Worm (Caenorhabditis elegans) whole organism, young adult: ENCODE measurements around the gene par-1.

Experiments used
- B0019.2 ChIP-seq: fragments of 200-800 bp; sonication (Bioruptor generic); conservative IDR thresholded peaks from 2 replicates; pipeline ENCODE4 v1.3.6; 2022; ENCODE audit warnings: missing genetic modification reagents, missing genetic modification characterization, missing compliant biosample characterization
- B0035.1 ChIP-seq: sonication (generic microtip); optimal IDR thresholded peaks from 2 replicates; lab custom pipeline; 2016; ENCODE audit warnings: missing genetic modification characterization, mild to moderate bottlenecking, missing compliant biosample characterization, missing genotype, missing genetic modification reagents
- B0336.3 ChIP-seq: fragments of 200-800 bp; sonication (Bioruptor generic); IDR thresholded peaks from 2 replicates; pipeline ENCODE4 v1.3.6; 2022; ENCODE audit warnings: missing genetic modification characterization, missing compliant biosample characterization
- F22D6.2 ChIP-seq: sonication (generic microtip); optimal IDR thresholded peaks from 2 replicates; lab custom pipeline; 2016; ENCODE audit warnings: mild to moderate bottlenecking, missing genetic modification characterization, missing compliant biosample characterization
- F23B12.7 ChIP-seq: sonication (generic microtip); optimal IDR thresholded peaks from 2 replicates; lab custom pipeline; 2017; ENCODE audit warnings: missing genetic modification characterization, mild to moderate bottlenecking, missing compliant biosample characterization, antibody characterized with exemption, moderate library complexity; ENCODE audit not compliant: insufficient read depth
- F37B4.10 ChIP-seq: fragments of 200-800 bp; sonication (Bioruptor generic); IDR thresholded peaks from 2 replicates; pipeline ENCODE4 v1.3.6; 2022; ENCODE audit warnings: missing genetic modification characterization, missing compliant biosample characterization
- F52B5.7 ChIP-seq: sonication (generic microtip); optimal IDR thresholded peaks from 2 replicates; lab custom pipeline; 2016; ENCODE audit warnings: mild to moderate bottlenecking, missing genetic modification characterization, missing compliant biosample characterization
- F55B11.4 ChIP-seq: sonication (generic microtip); optimal IDR thresholded peaks from 2 replicates; lab custom pipeline; 2016; ENCODE audit warnings: missing compliant biosample characterization, missing genetic modification characterization, borderline replicate concordance; ENCODE audit not compliant: insufficient read depth
- F57A8.1 ChIP-seq: fragments of 200-800 bp; sonication (Bioruptor generic); optimal IDR thresholded peaks from 2 replicates; lab custom pipeline; 2018; ENCODE audit warnings: mild to moderate bottlenecking, missing genetic modification characterization, moderate library complexity, missing compliant biosample characterization
- T26A5.8 ChIP-seq: sonication (generic microtip); optimal IDR thresholded peaks from 2 replicates; lab custom pipeline; 2016; ENCODE audit warnings: missing genetic modification characterization, missing compliant biosample characterization
- Y53F4B.3 ChIP-seq: fragments of 200-800 bp; sonication (Bioruptor generic); IDR thresholded peaks from 2 replicates; pipeline ENCODE4 v1.3.6; 2022; ENCODE audit warnings: missing genetic modification reagents, missing genetic modification characterization, missing compliant biosample characterization
- Y67H2A.10 ChIP-seq: fragments of 200-800 bp; sonication (Bioruptor generic); conservative IDR thresholded peaks from 2 replicates; pipeline ENCODE4 v1.3.6; 2022; ENCODE audit warnings: missing genetic modification reagents, missing genetic modification characterization, missing compliant biosample characterization
- Y95B8A.8 ChIP-seq: fragments of 200-800 bp; sonication (Bioruptor generic); IDR thresholded peaks from 2 replicates; pipeline ENCODE4 v1.3.6; 2022; ENCODE audit warnings: missing genetic modification reagents, missing genetic modification characterization, missing compliant biosample characterization
- ama-1 ChIP-seq, 3 experiments: fragments of 150-350 bp in 1 of 3; sonication (generic microtip) in 2 of 3; optimal IDR thresholded peaks; 2 replicates each; lab custom pipeline; 2014 to 2018; ENCODE audit warnings: missing biosample characterization in 2 of 3, missing genetic modification characterization in 2 of 3, missing genetic modification reagents in 2 of 3
- aptf-2 ChIP-seq: fragments of 200-800 bp; sonication (Bioruptor generic); conservative IDR thresholded peaks from 2 replicates; pipeline ENCODE4 v1.3.6; 2022; ENCODE audit warnings: missing genetic modification reagents, missing genetic modification characterization, missing compliant biosample characterization
- atf-7 ChIP-seq: sonication (generic microtip); optimal IDR thresholded peaks from 2 replicates; lab custom pipeline; 2017; ENCODE audit warnings: mild to moderate bottlenecking, missing genetic modification characterization, missing compliant biosample characterization
- attf-3 ChIP-seq: fragments of 200-800 bp; sonication (Bioruptor generic); conservative IDR thresholded peaks from 2 replicates; pipeline ENCODE4 v1.3.6; 2022; ENCODE audit warnings: missing genetic modification reagents, missing genetic modification characterization, missing compliant biosample characterization
- attf-5 ChIP-seq: fragments of 200-800 bp; sonication (Bioruptor generic); optimal IDR thresholded peaks from 2 replicates; lab custom pipeline; 2018; ENCODE audit warnings: mild to moderate bottlenecking, missing genetic modification characterization, missing compliant biosample characterization
- bed-1 ChIP-seq: fragments of 200-800 bp; sonication (Bioruptor generic); IDR thresholded peaks from 2 replicates; pipeline ENCODE4 v1.3.6; 2022; ENCODE audit warnings: missing genetic modification reagents, missing genetic modification characterization, missing compliant biosample characterization
- ccch-3 ChIP-seq: fragments of 200-800 bp; sonication (Bioruptor generic); optimal IDR thresholded peaks from 2 replicates; lab custom pipeline; 2018; ENCODE audit warnings: mild to moderate bottlenecking, missing genetic modification characterization, missing compliant biosample characterization
- cebp-1 ChIP-seq, 2 experiments: fragments of 200-800 bp in 1 of 2; sonication (Bioruptor generic) in 1 of 2; sonication (generic microtip) in 1 of 2; IDR thresholded peaks in 1 of 2; optimal IDR thresholded peaks in 1 of 2; 2 replicates each; pipeline versions ENCODE4 v1.3.6 to Lab custom; 2017 to 2022; ENCODE audit warnings: missing compliant biosample characterization in 2 of 2, missing genetic modification characterization in 2 of 2, mild to moderate bottlenecking in 1 of 2, missing genetic modification reagents in 1 of 2, moderate library complexity in 1 of 2
- cebp-2 ChIP-seq: fragments of 200-800 bp; sonication (Bioruptor generic); IDR thresholded peaks from 2 replicates; pipeline ENCODE4 v1.3.6; 2022; ENCODE audit warnings: missing genetic modification characterization, missing compliant biosample characterization
- ceh-40 ChIP-seq: fragments of 200-800 bp; sonication (Bioruptor generic); IDR thresholded peaks from 2 replicates; pipeline ENCODE4 v1.3.6; 2022; ENCODE audit warnings: missing genetic modification characterization, missing compliant biosample characterization
- ceh-58 ChIP-seq: fragments of 200-800 bp; sonication (Bioruptor generic); IDR thresholded peaks from 2 replicates; pipeline ENCODE4 v1.3.6; 2022; ENCODE audit warnings: missing genetic modification characterization, missing compliant biosample characterization
- chd-7 ChIP-seq: sonication (generic microtip); optimal IDR thresholded peaks from 2 replicates; lab custom pipeline; 2016; ENCODE audit warnings: mild to moderate bottlenecking, missing genetic modification characterization, moderate library complexity, missing compliant biosample characterization
- egl-18 ChIP-seq: fragments of 200-800 bp; sonication (Bioruptor generic); IDR thresholded peaks from 2 replicates; pipeline ENCODE4 v1.3.6; 2022; ENCODE audit warnings: missing genetic modification reagents, missing genetic modification characterization, missing compliant biosample characterization
- ets-4 ChIP-seq: fragments of 200-800 bp; sonication (Bioruptor generic); optimal IDR thresholded peaks from 2 replicates; lab custom pipeline; 2018; ENCODE audit warnings: mild to moderate bottlenecking, missing genetic modification characterization, missing compliant biosample characterization
- fkh-3 ChIP-seq: sonication (generic microtip); optimal IDR thresholded peaks from 2 replicates; lab custom pipeline; 2016; ENCODE audit warnings: mild to moderate bottlenecking, missing genetic modification characterization, missing compliant biosample characterization
- hmg-1.2 ChIP-seq: fragments of 200-800 bp; sonication (Bioruptor generic); IDR thresholded peaks from 2 replicates; pipeline ENCODE4 v1.3.6; 2022; ENCODE audit warnings: missing genetic modification reagents, missing genetic modification characterization, missing compliant biosample characterization
- lin-35 ChIP-seq, 3 experiments: fragments of 150-350 bp in 2 of 3; sonication (generic microtip) in 1 of 3; optimal IDR thresholded peaks; 2 replicates each; lab custom pipeline; 2014 to 2018; ENCODE audit warnings: missing biosample characterization in 3 of 3, missing genetic modification characterization in 3 of 3, missing genetic modification reagents in 3 of 3
- lin-54 ChIP-seq: fragments of 200-800 bp; sonication (Bioruptor generic); optimal IDR thresholded peaks from 2 replicates; lab custom pipeline; 2018; ENCODE audit warnings: mild to moderate bottlenecking, missing genetic modification characterization, missing compliant biosample characterization
- lsy-27 ChIP-seq: sonication (generic microtip); optimal IDR thresholded peaks from 2 replicates; lab custom pipeline; 2017; ENCODE audit warnings: missing genetic modification characterization, mild to moderate bottlenecking, missing compliant biosample characterization, antibody characterized with exemption, missing genotype, borderline replicate concordance; ENCODE audit not compliant: insufficient read depth
- madf-3 ChIP-seq: fragments of 200-800 bp; sonication (Bioruptor generic); IDR thresholded peaks from 2 replicates; pipeline ENCODE4 v1.3.6; 2022; ENCODE audit warnings: missing genetic modification reagents, missing genetic modification characterization, missing compliant biosample characterization
- madf-8 ChIP-seq: fragments of 200-800 bp; sonication (Bioruptor generic); conservative IDR thresholded peaks from 2 replicates; pipeline ENCODE4 v1.3.6; 2022; ENCODE audit warnings: missing genetic modification reagents, missing genetic modification characterization, missing compliant biosample characterization
- mel-28 ChIP-seq: sonication (generic microtip); optimal IDR thresholded peaks from 2 replicates; lab custom pipeline; 2016; ENCODE audit warnings: borderline replicate concordance, mild to moderate bottlenecking, missing genetic modification characterization, missing compliant biosample characterization
- nhr-120 ChIP-seq: fragments of 200-800 bp; sonication (Bioruptor generic); IDR thresholded peaks from 2 replicates; pipeline ENCODE4 v1.3.6; 2022; ENCODE audit warnings: missing genetic modification characterization, missing compliant biosample characterization
- rcor-1 ChIP-seq: fragments of 200-800 bp; sonication (Bioruptor generic); IDR thresholded peaks from 2 replicates; pipeline ENCODE4 v1.3.6; 2022; ENCODE audit warnings: missing genetic modification reagents, missing genetic modification characterization, missing compliant biosample characterization
- sdz-38 ChIP-seq: sonication (generic microtip); optimal IDR thresholded peaks from 2 replicates; lab custom pipeline; 2016; ENCODE audit warnings: missing genotype, missing genetic modification characterization, missing compliant biosample characterization
- snpc-1.1 ChIP-seq: sonication (generic microtip); optimal IDR thresholded peaks from 2 replicates; lab custom pipeline; 2017; ENCODE audit warnings: missing genetic modification characterization, mild to moderate bottlenecking, missing compliant biosample characterization, antibody characterized with exemption, moderate library complexity, missing genotype, missing genetic modification reagents; ENCODE audit not compliant: insufficient read depth
- snpc-1.3 ChIP-seq: sonication (generic microtip); optimal IDR thresholded peaks from 2 replicates; lab custom pipeline; 2017; ENCODE audit warnings: missing genetic modification characterization, mild to moderate bottlenecking, missing compliant biosample characterization, antibody characterized with exemption, moderate library complexity, missing genotype, missing genetic modification reagents; ENCODE audit not compliant: insufficient read depth
- tbp1 ChIP-seq: fragments of 200-800 bp; sonication (Bioruptor generic); optimal IDR thresholded peaks from 2 replicates; lab custom pipeline; 2018; ENCODE audit warnings: mild to moderate bottlenecking, missing genetic modification characterization, missing compliant biosample characterization
- tbx-9 ChIP-seq: sonication (generic microtip); optimal IDR thresholded peaks from 2 replicates; lab custom pipeline; 2016; ENCODE audit warnings: borderline replicate concordance, missing genetic modification characterization, inconsistent platforms, missing compliant biosample characterization
- unc-62 ChIP-seq: fragments of 150-350 bp; optimal IDR thresholded peaks from 2 replicates; lab custom pipeline; 2014; ENCODE audit warnings: missing biosample characterization, missing genetic modification reagents, missing genetic modification characterization
- zim-3 ChIP-seq: sonication (generic microtip); optimal IDR thresholded peaks from 2 replicates; lab custom pipeline; 2017; ENCODE audit warnings: mild to moderate bottlenecking, missing genetic modification characterization, moderate library complexity, missing compliant biosample characterization
- ztf-28 ChIP-seq: fragments of 200-800 bp; sonication (Bioruptor generic); IDR thresholded peaks from 2 replicates; pipeline ENCODE4 v1.3.6; 2022; ENCODE audit warnings: missing genetic modification reagents, missing genetic modification characterization, missing compliant biosample characterization
- ztf-6 ChIP-seq: fragments of 200-800 bp; sonication (Bioruptor generic); IDR thresholded peaks from 2 replicates; pipeline ENCODE4 v1.3.6; 2022; ENCODE audit warnings: missing genetic modification reagents, missing genetic modification characterization, missing compliant biosample characterization

The par-1 gene

ce11 chrV:14193451-14193850 is 48.3 kb upstream of the par-1 start, which contains the start of gene atfs-1 (continued):
- TF ChIP-seq unc-62 (GFP tag; lab: Kevin White, UChicago) (no peak), sdz-38 (no peak), lin-35 (GFP tag; optimal IDR thresholded peaks at IDR 0.05; lab: Kevin White, UChicago) (peak in 1 of 3 experiments; percentile 1), attf-5 (GFP tag; lab: Kevin White, UChicago) (peak; percentile 68), F22D6.2 (tag; lab: Kevin White, UChicago) (no peak), aptf-2 (GFP tag; lab: Robert Waterston, UW) (no peak)
- TF ChIP-seq, all 124 proteins: peak for 27

- TF ChIP-seq B0336.3 (GFP tag; lab: Robert Waterston, UW) (no peak; the same call in 1 of the 2 replicates), cebp-2 (GFP tag; lab: Robert Waterston, UW) (no peak), F23B12.7 (tag; lab: Kevin White, UChicago) (no peak), ceh-58 (GFP tag; lab: Robert Waterston, UW) (no peak), lsy-27 (tag; lab: Kevin White, UChicago) (no peak), snpc-1.3 (tag; lab: Kevin White, UChicago) (peak; percentile 43), mel-28 (no peak), fkh-3 (no peak), rcor-1 (no peak), F57A8.1 (GFP tag; lab: Kevin White, UChicago) (no peak), hmg-1.2 (no peak), snpc-1.1 (tag; lab: Kevin White, UChicago) (no peak), Y53F4B.3 (GFP tag; lab: Robert Waterston, UW) (no peak), zim-3 (no peak), F52B5.7 (tag; lab: Kevin White, UChicago) (no peak), B0035.1 (no peak), egl-18 (GFP tag; lab: Robert Waterston, UW) (no peak), F37B4.10 (GFP tag; lab: Robert Waterston, UW) (no peak), lin-54 (GFP tag; lab: Kevin White, UChicago) (peak; percentile 38), tbx-9 (tag; lab: Kevin White, UChicago) (no peak), cebp-1 (GFP tag; IDR thresholded peaks at IDR 0.05; lab: Robert Waterston, UW) (no peak), cebp-1 (tag; optimal IDR thresholded peaks at IDR 0.05; lab: Kevin White, UChicago) (no peak), Y67H2A.10 (GFP tag; lab: Robert Waterston, UW) (no peak), attf-3 (GFP tag; lab: Robert Waterston, UW) (no peak), chd-7 (tag; lab: Kevin White, UChicago) (no peak), B0019.2 (GFP tag; lab: Robert Waterston, UW) (no peak), ztf-28 (GFP tag; lab: Robert Waterston, UW) (no peak), ama-1 (optimal IDR thresholded peaks at IDR 0.05; lab: Kevin White, UChicago) (no peak), ama-1 (GFP tag; optimal IDR thresholded peaks at IDR 0.05; lab: Kevin White, UChicago) (peak in 1 of 2 experiments; percentile 11), atf-7 (tag; lab: Kevin White, UChicago) (no peak), ceh-40 (GFP tag; lab: Robert Waterston, UW) (no peak), ccch-3 (no peak), bed-1 (GFP tag; lab: Robert Waterston, UW) (no peak), tbp1 (GFP tag; lab: Kevin White, UChicago) (no peak), madf-3 (GFP tag; lab: Robert Waterston, UW) (no peak), ztf-6 (no peak), madf-8 (GFP tag; lab: Robert Waterston, UW) (peak; percentile 81), attf-5 (GFP tag; lab: Kevin White, UChicago) (no peak), T26A5.8 (no peak), ets-4 (GFP tag; lab: Kevin White, UChicago) (no peak), nhr-120 (GFP tag; lab: Robert Waterston, UW) (no peak), F55B11.4 (tag; lab: Kevin White, UChicago) (no peak), Y95B8A.8 (GFP tag; lab: Robert Waterston, UW) (no peak)
Measured at ce11 chrV:14192870-14193269, 47.7 kb upstream of the par-1 start.
